Worm (Caenorhabditis elegans): Measurements from ENCODE around the gene rhgf-1.

rhgf-1 gene

ce11 chrX:10679193-10679592 lies 32.5 kb downstream of the rhgf-1 start:
- TF ChIP-seq F37B4.10 (GFP tag; IDR thresholded peaks at IDR 0.05) = no peak
- TF ChIP-seq K12H6.12 (tag; optimal IDR thresholded peaks at IDR 0.05) = peak; percentile 20
- TF ChIP-seq let-607 (tag; optimal IDR thresholded peaks at IDR 0.05) = peak; percentile 86 to 87
- peak; percentile 86 for TF ChIP-seq nhr-80 (tag; optimal IDR thresholded peaks at IDR 0.05)
- TF ChIP-seq ztf-28 (GFP tag; IDR thresholded peaks at IDR 0.05) = no peak
- TF ChIP-seq ceh-58 (GFP tag; IDR thresholded peaks at IDR 0.05) = no peak
- peak; percentile 2 for TF ChIP-seq nhr-90 (tag; optimal IDR thresholded peaks at IDR 0.05)
- no peak for TF ChIP-seq B0336.3 (GFP tag; IDR thresholded peaks at IDR 0.05)
- peak; percentile 42 for TF ChIP-seq attf-5 (GFP tag; optimal IDR thresholded peaks at IDR 0.05)
- no peak for TF ChIP-seq nfyb-1 (GFP tag; IDR thresholded peaks at IDR 0.05)
- TF ChIP-seq pha-4 (tag; optimal IDR thresholded peaks at IDR 0.05) = peak; percentile 27
- no peak for TF ChIP-seq F57A8.1 (GFP tag; optimal IDR thresholded peaks at IDR 0.05)
- TF ChIP-seq ZK185.1 (tag; optimal IDR thresholded peaks at IDR 0.05; ENCODE audit: poor library complexity, severe bottlenecking) = no peak
- TF ChIP-seq ccch-3 (GFP tag; optimal IDR thresholded peaks at IDR 0.05) = no peak
- TF ChIP-seq Y53G8AR.9 (GFP tag; conservative IDR thresholded peaks at IDR 0.05) = no peak
- TF ChIP-seq atf-7 (tag; optimal IDR thresholded peaks at IDR 0.05) = no peak
- no peak for TF ChIP-seq nfya-2 (GFP tag; IDR thresholded peaks at IDR 0.05)
- no peak for TF ChIP-seq rec-8 (tag; optimal IDR thresholded peaks at IDR 0.05)
- TF ChIP-seq cebp-1 (GFP tag; IDR thresholded peaks at IDR 0.05) = no peak
- peak; percentile 54 for TF ChIP-seq cebp-1 (tag; optimal IDR thresholded peaks at IDR 0.05)
- peak; percentile 24 for TF ChIP-seq tbp1 (GFP tag; optimal IDR thresholded peaks at IDR 0.05)
- TF ChIP-seq K11D2.4 (GFP tag; IDR thresholded peaks at IDR 0.05) = 0 out of 2 replicates have a peak, but pooled peaks have one; percentile 23
- TF ChIP-seq F23B12.7 (tag; optimal IDR thresholded peaks at IDR 0.05; ENCODE audit: insufficient read depth) = peak; percentile 10
- peak; percentile 64; the same call in 1 of the 2 replicates for TF ChIP-seq dox-1 (GFP tag; IDR thresholded peaks at IDR 0.05)
- no peak for TF ChIP-seq F57C9.4 (tag; optimal IDR thresholded peaks at IDR 0.05)
- TF ChIP-seq B0019.2 (GFP tag; conservative IDR thresholded peaks at IDR 0.05) = no peak

DNA sequence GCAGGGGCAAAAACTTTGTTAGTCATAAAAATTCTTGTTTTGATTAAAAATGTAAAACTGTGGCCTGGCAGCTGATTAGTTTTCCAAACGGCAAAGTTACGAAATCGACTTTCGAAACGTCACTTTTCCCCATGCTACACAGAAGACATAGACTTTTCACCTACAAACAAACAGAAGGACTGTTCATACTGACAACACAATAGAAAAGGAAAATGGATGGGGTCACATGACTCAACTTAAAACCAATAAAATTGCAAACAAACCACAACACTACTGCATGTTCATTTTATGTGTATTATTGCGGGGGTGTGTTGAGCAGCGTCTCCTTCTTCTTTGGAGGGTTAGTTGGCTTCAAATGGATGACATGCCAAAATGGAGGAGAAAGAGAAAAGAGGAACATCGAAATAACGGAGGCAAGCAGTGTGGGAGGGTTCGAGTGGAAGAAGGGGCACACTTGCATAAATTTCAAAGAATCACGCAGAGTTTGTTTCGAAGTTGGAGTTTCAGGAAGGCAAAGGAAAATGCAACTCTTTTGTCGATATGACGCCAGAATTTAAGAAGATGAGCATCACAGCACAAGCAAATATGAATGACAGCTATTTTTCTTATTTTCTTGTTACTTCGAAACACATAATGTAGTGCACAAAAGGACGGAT lies 33.5 kb downstream of the rhgf-1 start:
- TF ChIP-seq lin-40 (tag; optimal IDR thresholded peaks at IDR 0.05) (no peak), nhr-90 (tag; optimal IDR thresholded peaks at IDR 0.05) (no peak), K11D2.4 (GFP tag; IDR thresholded peaks at IDR 0.05) (peak; percentile 19; the same call in 1 of the 2 replicates), zfh-2 (GFP tag; conservative IDR thresholded peaks at IDR 0.05) (0 out of 2 replicates have a peak, but pooled peaks have one; percentile 14), sea-2 (GFP tag; IDR thresholded peaks at IDR 0.05) (no peak), aptf-2 (GFP tag; conservative IDR thresholded peaks at IDR 0.05) (no peak), ama-1 (optimal IDR thresholded peaks at IDR 0.05) (peak; percentile 70), ama-1 (GFP tag; optimal IDR thresholded peaks at IDR 0.05) (no peak), attf-5 (GFP tag; optimal IDR thresholded peaks at IDR 0.05) (peak; percentile 35), bed-1 (GFP tag; IDR thresholded peaks at IDR 0.05) (no peak), F39B2.1 (GFP tag; IDR thresholded peaks at IDR 0.05) (no peak), ceh-27 (GFP tag; optimal IDR thresholded peaks at IDR 0.05) (peak; percentile 31), Y53G8AR.9 (GFP tag; conservative IDR thresholded peaks at IDR 0.05) (no peak), ceh-40 (GFP tag; IDR thresholded peaks at IDR 0.05) (no peak), cebp-1 (GFP tag; IDR thresholded peaks at IDR 0.05) (peak; percentile 96), cebp-1 (tag; optimal IDR thresholded peaks at IDR 0.05) (peak; percentile 97), T26A5.8 (tag; optimal IDR thresholded peaks at IDR 0.05) (no peak), snpc-4 (GFP tag; optimal IDR thresholded peaks at IDR 0.05) (no peak), snpc-4 (tag; optimal IDR thresholded peaks at IDR 0.05) (no peak), repo-1 (tag; optimal IDR thresholded peaks at IDR 0.05) (no peak), unc-62 (GFP tag; optimal IDR thresholded peaks at IDR 0.05) (peak; percentile 85), mes-4 (tag; optimal IDR thresholded peaks at IDR 0.05) (no peak), akir-1 (GFP tag; optimal IDR thresholded peaks at IDR 0.05) (no peak), chd-7 (tag; optimal IDR thresholded peaks at IDR 0.05) (no peak), ztf-26 (tag; optimal IDR thresholded peaks at IDR 0.05) (no peak), egrh-3 (GFP tag; IDR thresholded peaks at IDR 0.05) (no peak), let-607 (tag; optimal IDR thresholded peaks at IDR 0.05) (no peak), hlh-12 (tag; optimal IDR thresholded peaks at IDR 0.05) (no peak), mcd-1 (GFP tag; IDR thresholded peaks at IDR 0.05) (0 out of 2 replicates have a peak, but pooled peaks have one; percentile 16)
